Worm (Caenorhabditis elegans) whole organism, L3 larva: ENCODE data around the gene qui-1.

Experiments used
- R02D3.7 ChIP-seq: fragments of 150-350 bp; optimal IDR thresholded peaks from 2 replicates; lab custom pipeline; 2014; ENCODE audit warnings: missing biosample characterization, missing genetic modification characterization
- ceh-16 ChIP-seq: sonication (generic microtip); optimal IDR thresholded peaks from 2 replicates; lab custom pipeline; 2017; ENCODE audit warnings: missing biosample characterization, missing genetic modification characterization
- daf-12 ChIP-seq: fragments of 150-350 bp; optimal IDR thresholded peaks from 2 replicates; lab custom pipeline; 2014; ENCODE audit warnings: missing biosample characterization, missing genetic modification reagents, missing genetic modification characterization
- elt-2 ChIP-seq: sonication (generic microtip); optimal IDR thresholded peaks from 2 replicates; lab custom pipeline; 2016; ENCODE audit warnings: missing genetic modification reagents, mild to moderate bottlenecking, missing genetic modification characterization, missing compliant biosample characterization
- fkh-10 ChIP-seq: sonication (generic microtip); optimal IDR thresholded peaks from 2 replicates; lab custom pipeline; 2017; ENCODE audit warnings: missing biosample characterization, missing genetic modification reagents, missing genetic modification characterization
- fos-1 ChIP-seq: fragments of 150-350 bp; optimal IDR thresholded peaks from 2 replicates; lab custom pipeline; 2014; ENCODE audit warnings: missing biosample characterization, missing genetic modification characterization
- lin-15B ChIP-seq: fragments of 150-350 bp; optimal IDR thresholded peaks from 2 replicates; lab custom pipeline; 2014; ENCODE audit warnings: missing biosample characterization, missing genetic modification characterization
- mdl-1 ChIP-seq: fragments of 150-350 bp; optimal IDR thresholded peaks from 2 replicates; lab custom pipeline; 2014; ENCODE audit warnings: missing biosample characterization, missing genetic modification characterization
- mml-1 ChIP-seq: fragments of 150-350 bp; sonication (generic microtip); optimal IDR thresholded peaks from 3 replicates; lab custom pipeline; 2014; ENCODE audit warnings: missing biosample characterization, missing genetic modification characterization
- nhr-12 ChIP-seq: fragments of 150-350 bp; optimal IDR thresholded peaks from 2 replicates; lab custom pipeline; 2014; ENCODE audit warnings: missing biosample characterization, missing genetic modification characterization
- nhr-23 ChIP-seq: fragments of 150-350 bp; optimal IDR thresholded peaks from 2 replicates; lab custom pipeline; 2014; ENCODE audit warnings: missing biosample characterization, missing genetic modification reagents, missing genetic modification characterization
- nhr-237 ChIP-seq: fragments of 150-350 bp; optimal IDR thresholded peaks from 2 replicates; lab custom pipeline; 2014; ENCODE audit warnings: missing biosample characterization, missing genetic modification characterization
- nhr-67 ChIP-seq: fragments of 150-350 bp; optimal IDR thresholded peaks from 2 replicates; lab custom pipeline; 2014; ENCODE audit warnings: missing biosample characterization, missing genetic modification characterization
- nhr-76 ChIP-seq: fragments of 150-350 bp; sonication (generic microtip); optimal IDR thresholded peaks from 5 replicates; lab custom pipeline; 2014; ENCODE audit warnings: missing biosample characterization, missing genetic modification characterization
- nhr-77 ChIP-seq: fragments of 150-350 bp; optimal IDR thresholded peaks from 2 replicates; lab custom pipeline; 2014; ENCODE audit warnings: missing biosample characterization, missing genetic modification characterization
- pha-4 ChIP-seq: fragments of 150-350 bp; optimal IDR thresholded peaks from 2 replicates; lab custom pipeline; 2014; ENCODE audit warnings: missing biosample characterization, missing genetic modification reagents, missing genetic modification characterization
- unc-39 ChIP-seq: sonication (generic microtip); optimal IDR thresholded peaks from 4 replicates; lab custom pipeline; 2017; ENCODE audit warnings: missing biosample characterization, missing genetic modification characterization
- unc-62 ChIP-seq: fragments of 150-350 bp; sonication (generic microtip); optimal IDR thresholded peaks from 4 replicates; lab custom pipeline; 2014; ENCODE audit warnings: missing biosample characterization, missing genetic modification reagents, missing genetic modification characterization
- zag-1 ChIP-seq: fragments of 150-350 bp; optimal IDR thresholded peaks from 2 replicates; lab custom pipeline; 2014; ENCODE audit warnings: missing biosample characterization, missing genetic modification characterization

qui-1 gene

DNA sequence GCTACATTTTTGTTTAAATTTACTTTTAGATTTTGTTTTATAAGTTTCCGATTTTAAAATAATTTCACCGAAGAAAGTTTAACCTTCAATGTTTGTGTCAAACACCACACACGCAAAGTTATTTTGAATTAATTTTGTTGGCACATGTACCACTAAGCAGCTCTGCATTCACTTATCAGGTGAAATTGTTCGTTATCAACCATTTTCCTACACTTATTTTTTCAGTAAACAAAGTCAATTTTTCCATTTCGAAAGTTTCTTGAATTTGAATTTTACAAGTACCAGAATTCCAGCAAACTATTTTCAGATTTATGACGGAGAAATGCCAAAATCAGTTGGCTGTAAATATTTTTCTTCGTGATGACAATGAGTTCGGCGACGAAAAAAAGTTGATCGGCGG lies 57.5 kb downstream of the qui-1 start, which contains the start of gene C08F11.3:
Gene C08F11.3 (plus strand): TSS at position 301 of the 400 bp plus-strand sequence.
- peak; percentile 15 for TF ChIP-seq elt-2
- no peak for TF ChIP-seq ceh-16 (tag; lab: Kevin White, UChicago)
- no peak for TF ChIP-seq mdl-1 (tag; lab: Kevin White, UChicago)
- TF ChIP-seq fkh-10 (GFP tag; lab: Kevin White, UChicago) = no peak
- no peak for TF ChIP-seq nhr-237 (tag; lab: Kevin White, UChicago)
- no peak for TF ChIP-seq nhr-76
- peak; percentile 19 for TF ChIP-seq pha-4
- no peak for TF ChIP-seq mml-1 (tag; lab: Kevin White, UChicago)
- no peak for TF ChIP-seq lin-15B (tag; lab: Kevin White, UChicago)

DNA sequence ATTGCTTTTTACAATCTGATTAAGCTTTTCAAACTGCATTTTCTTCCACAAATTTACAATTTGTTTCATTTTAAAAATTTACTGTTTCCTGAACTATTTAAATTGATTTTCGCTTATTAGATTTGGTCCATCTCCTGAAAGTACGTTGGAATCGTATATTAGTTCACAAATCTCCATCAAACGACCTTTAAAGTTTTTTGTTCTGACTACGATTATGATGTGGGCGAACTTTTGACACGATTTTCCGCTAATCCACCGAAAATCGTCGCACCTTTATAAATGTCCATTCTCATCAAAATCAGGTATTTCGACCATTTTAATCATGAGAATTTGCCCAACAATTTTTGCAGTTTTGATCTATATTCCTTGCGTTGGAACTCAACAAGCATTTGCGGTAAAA lies 61.9 kb downstream of the qui-1 start, which contains the start of gene C08F11.1:
Gene C08F11.1 (plus strand): TSS at position 301 of the 400 bp plus-strand sequence.
- TF ChIP-seq nhr-77 (tag; lab: Kevin White, UChicago) (no peak), nhr-67 (tag; lab: Kevin White, UChicago) (no peak), R02D3.7 (tag; lab: Kevin White, UChicago) (no peak), nhr-12 (tag; lab: Kevin White, UChicago) (no peak), unc-62 (GFP tag; lab: Kevin White, UChicago) (no peak), zag-1 (tag; lab: Kevin White, UChicago) (no peak), pha-4 (no peak), daf-12 (tag; lab: Kevin White, UChicago) (no peak), fos-1 (no peak), nhr-23 (no peak), unc-39 (tag; lab: Kevin White, UChicago) (no peak)
